In the genomic region with DNA sequence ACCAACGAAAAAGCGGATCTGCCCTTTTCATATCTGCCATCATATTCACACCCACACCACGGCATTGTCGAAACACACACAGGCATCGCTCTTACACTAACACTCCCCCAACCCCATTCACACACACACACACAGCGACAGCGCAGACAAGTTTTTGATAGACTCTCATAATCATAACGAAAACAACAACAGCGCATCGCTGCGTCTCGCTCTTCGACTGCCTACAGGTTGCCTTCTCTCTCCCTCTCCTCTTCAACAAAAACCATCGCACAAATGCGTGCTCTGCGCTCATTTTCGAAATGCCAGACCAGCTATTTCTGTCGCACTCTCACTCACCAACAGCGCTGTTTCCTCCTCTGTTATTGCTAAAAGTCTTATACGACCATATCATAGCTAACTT, we compare ENCODE assay signal across 7 fruit fly cellular contexts.
A peak's percentile ranks its signal among the peaks of the same experiment; 100 is the strongest.
TF ChIP-seq lines count a peak whose summit lies in the region.

No protein-coding gene starts in this region.

- peak; percentile 37 to 51 for TF ChIP-seq CTCF in S2 (optimal IDR thresholded peaks at IDR 0.05; lab: Kevin White, UChicago)
- TF ChIP-seq CTCF in whole organism, embryonic (GFP tag; optimal IDR thresholded peaks at IDR 0.05; lab: Kevin White, UChicago): peak; percentile 25

TF ChIP-seq in whole organism, 6 proteins besides CTCF, POLR2A, EP300 and RAD21:
- TF ChIP-seq Dll (optimal IDR thresholded peaks at IDR 0.05; lab: Kevin White, UChicago) (peak; percentile 65), psq (optimal IDR thresholded peaks at IDR 0.05; lab: Kevin White, UChicago) (no peak), CG8478 (optimal IDR thresholded peaks at IDR 0.05; lab: Kevin White, UChicago) (peak; percentile 80)

TF ChIP-seq in whole organism, adult, 20 proteins besides CTCF, POLR2A, EP300 and RAD21:
- TF ChIP-seq CG33017 (tag; optimal IDR thresholded peaks at IDR 0.05; lab: Kevin White, UChicago) (no peak), pad (GFP tag; optimal IDR thresholded peaks at IDR 0.05; lab: Kevin White, UChicago) (peak; percentile 97)

TF ChIP-seq in whole organism, embryonic, 481 proteins besides CTCF, POLR2A, EP300 and RAD21 (continues in another document):
- TF ChIP-seq Stat92E (GFP tag; optimal IDR thresholded peaks at IDR 0.05; lab: Kevin White, UChicago): no peak
- TF ChIP-seq CG18619 (GFP tag; optimal IDR thresholded peaks at IDR 0.05; lab: Kevin White, UChicago): no peak
- TF ChIP-seq cas (GFP tag; IDR thresholded peaks at IDR 0.05; lab: Robert Waterston, UW): no peak
- no peak for TF ChIP-seq Hr51 (GFP tag; optimal IDR thresholded peaks at IDR 0.05; lab: Kevin White, UChicago)
- TF ChIP-seq dan (GFP tag; IDR thresholded peaks at IDR 0.05; lab: Robert Waterston, UW): no peak
- TF ChIP-seq ash1 (GFP tag; optimal IDR thresholded peaks at IDR 0.05; lab: Kevin White, UChicago): peak; percentile 16
- no peak for TF ChIP-seq tup (GFP tag; optimal IDR thresholded peaks at IDR 0.05; lab: Kevin White, UChicago)
- peak; percentile 46 for TF ChIP-seq ftz-f1 (GFP tag; optimal IDR thresholded peaks at IDR 0.05; lab: Kevin White, UChicago)
- TF ChIP-seq caup (GFP tag; optimal IDR thresholded peaks at IDR 0.05; lab: Kevin White, UChicago; ENCODE audit: severe bottlenecking): no peak
- TF ChIP-seq Rfx (GFP tag; IDR thresholded peaks at IDR 0.05; lab: Robert Waterston, UW): no peak
- no peak for TF ChIP-seq CG7372 (GFP tag; IDR thresholded peaks at IDR 0.05; lab: Robert Waterston, UW)
- peak; percentile 5 for TF ChIP-seq cad (GFP tag; optimal IDR thresholded peaks at IDR 0.05; lab: Kevin White, UChicago)
- no peak for TF ChIP-seq CG10147 (GFP tag; optimal IDR thresholded peaks at IDR 0.05; lab: Kevin White, UChicago)
- no peak for TF ChIP-seq fu2 (GFP tag; optimal IDR thresholded peaks at IDR 0.05; lab: Kevin White, UChicago)
- no peak for TF ChIP-seq YL-1 (GFP tag; optimal IDR thresholded peaks at IDR 0.05; lab: Kevin White, UChicago)
- no peak for TF ChIP-seq Hr39 (optimal IDR thresholded peaks at IDR 0.05; lab: Kevin White, UChicago)
- no peak for TF ChIP-seq ase (GFP tag; IDR thresholded peaks at IDR 0.05; lab: Robert Waterston, UW)
- no peak for TF ChIP-seq CG13424 (tag; optimal IDR thresholded peaks at IDR 0.05; lab: Kevin White, UChicago)
- no peak for TF ChIP-seq Poxn (GFP tag; IDR thresholded peaks at IDR 0.05; lab: Robert Waterston, UW)
- no peak for TF ChIP-seq lmd (GFP tag; IDR thresholded peaks at IDR 0.05; lab: Robert Waterston, UW)
- no peak for TF ChIP-seq bab2 (GFP tag; optimal IDR thresholded peaks at IDR 0.05; lab: Kevin White, UChicago)

TF ChIP-seq in whole organism, prepupa, 60 proteins besides CTCF, POLR2A, EP300 and RAD21:
- TF ChIP-seq ss (GFP tag; optimal IDR thresholded peaks at IDR 0.05; lab: Kevin White, UChicago) (peak in 1 of 2 experiments; percentile 40), CG15336 (GFP tag; IDR thresholded peaks at IDR 0.05; lab: Robert Waterston, UW) (no peak), CG3032 (tag; optimal IDR thresholded peaks at IDR 0.05; lab: Kevin White, UChicago) (no peak), Sox14 (GFP tag; optimal IDR thresholded peaks at IDR 0.05; lab: Kevin White, UChicago) (peak; percentile 15), dsx (GFP tag; optimal IDR thresholded peaks at IDR 0.05; lab: Kevin White, UChicago; ENCODE audit: poor library complexity, severe bottlenecking) (peak; percentile 3), CG1621 (tag; optimal IDR thresholded peaks at IDR 0.05; lab: Kevin White, UChicago) (peak; percentile 17), CG6276 (GFP tag; optimal IDR thresholded peaks at IDR 0.05; lab: Kevin White, UChicago) (no peak), fkh (GFP tag; optimal IDR thresholded peaks at IDR 0.05; lab: Kevin White, UChicago) (peak; percentile 72), CG3919 (GFP tag; optimal IDR thresholded peaks at IDR 0.05; lab: Kevin White, UChicago) (no peak), salr (GFP tag; optimal IDR thresholded peaks at IDR 0.05; lab: Kevin White, UChicago) (peak; percentile 86 to 95)

TF ChIP-seq in whole organism, pupa, 21 proteins besides CTCF, POLR2A, EP300 and RAD21:
- TF ChIP-seq EcR (GFP tag; optimal IDR thresholded peaks at IDR 0.05; lab: Kevin White, UChicago) (no peak), D1 (tag; optimal IDR thresholded peaks at IDR 0.05; lab: Kevin White, UChicago) (no peak), CG32121 (GFP tag; IDR thresholded peaks at IDR 0.05; lab: Robert Waterston, UW) (no peak; the same call in 1 of the 2 replicates), CG13204 (GFP tag; optimal IDR thresholded peaks at IDR 0.05; lab: Kevin White, UChicago) (peak; percentile 1), CG34367 (tag; optimal IDR thresholded peaks at IDR 0.05; lab: Kevin White, UChicago) (peak; percentile 22), rn (GFP tag; IDR thresholded peaks at IDR 0.05; lab: Robert Waterston, UW) (no peak), Pif1B (GFP tag; optimal IDR thresholded peaks at IDR 0.05; lab: Kevin White, UChicago) (no peak), Snoo (tag; optimal IDR thresholded peaks at IDR 0.05; lab: Kevin White, UChicago) (no peak), CG9948 (tag; optimal IDR thresholded peaks at IDR 0.05; lab: Kevin White, UChicago) (no peak), CG10348 (GFP tag; IDR thresholded peaks at IDR 0.05; lab: Robert Waterston, UW) (no peak), CG14655 (GFP tag; optimal IDR thresholded peaks at IDR 0.05; lab: Kevin White, UChicago) (no peak), Pif1A (GFP tag; optimal IDR thresholded peaks at IDR 0.05; lab: Kevin White, UChicago) (no peak), CG8159 (tag; optimal IDR thresholded peaks at IDR 0.05; lab: Kevin White, UChicago) (no peak), CG4496 (GFP tag; IDR thresholded peaks at IDR 0.05; lab: Robert Waterston, UW) (no peak), fd96Ca (GFP tag; IDR thresholded peaks at IDR 0.05; lab: Robert Waterston, UW) (peak; percentile 51; the same call in 2 of the 3 replicates), CG17806 (tag; optimal IDR thresholded peaks at IDR 0.05; lab: Kevin White, UChicago) (no peak), Ets98B (GFP tag; IDR thresholded peaks at IDR 0.05; lab: Robert Waterston, UW) (no peak), CG15710 (tag; optimal IDR thresholded peaks at IDR 0.05; lab: Kevin White, UChicago) (no peak), gl (tag; optimal IDR thresholded peaks at IDR 0.05; lab: Kevin White, UChicago) (peak; percentile 33), CG12605 (GFP tag; IDR thresholded peaks at IDR 0.05; lab: Robert Waterston, UW) (no peak), CG8301 (tag; optimal IDR thresholded peaks at IDR 0.05; lab: Kevin White, UChicago) (no peak)

TF ChIP-seq in whole organism, wandering third instar larva, 38 proteins besides CTCF, POLR2A, EP300 and RAD21:
- TF ChIP-seq psq (GFP tag; optimal IDR thresholded peaks at IDR 0.05; lab: Kevin White, UChicago): peak; percentile 23
- TF ChIP-seq HLH106 (tag; optimal IDR thresholded peaks at IDR 0.05; lab: Kevin White, UChicago): no peak
- peak; percentile 30 to 64 for TF ChIP-seq dl (GFP tag; optimal IDR thresholded peaks at IDR 0.05; lab: Kevin White, UChicago; ENCODE audit: insufficient read depth in 1 of 2, partially characterized antibody in 2 of 2)
- peak; percentile 33 for TF ChIP-seq brk (GFP tag; optimal IDR thresholded peaks at IDR 0.05; lab: Kevin White, UChicago)
- TF ChIP-seq Dif (GFP tag; optimal IDR thresholded peaks at IDR 0.05; lab: Kevin White, UChicago; ENCODE audit: partially characterized antibody): peak; percentile 59
- no peak for TF ChIP-seq h (GFP tag; optimal IDR thresholded peaks at IDR 0.05; lab: Kevin White, UChicago)
- peak; percentile 4 for TF ChIP-seq Myc (optimal IDR thresholded peaks at IDR 0.05; lab: Kevin White, UChicago)
- no peak for TF ChIP-seq Rel (GFP tag; optimal IDR thresholded peaks at IDR 0.05; lab: Kevin White, UChicago)
- TF ChIP-seq Rel (tag; optimal IDR thresholded peaks at IDR 0.05; lab: Kevin White, UChicago): peak; percentile 49
- peak; percentile 31 for TF ChIP-seq Vsx2 (GFP tag; optimal IDR thresholded peaks at IDR 0.05; lab: Kevin White, UChicago; ENCODE audit: partially characterized antibody)
TF ChIP-seq in whole organism, wandering third instar larva: peak in this region for 7.
